Fruit fly (Drosophila melanogaster) whole organism, embryonic: ENCODE measurements around the gene dj-1beta.
A peak's percentile ranks its signal among the peaks of the same experiment; 100 is the strongest.

ENCODE experiments used
- Aef1 ChIP-seq: fragments of 200-800 bp; sonication (Bioruptor generic); IDR thresholded peaks from 3 replicates; pipeline ENCODE4 v1.3.6; 2022; ENCODE audit warnings: missing biosample characterization, missing genetic modification characterization
- Atf3 ChIP-seq: fragments of 200-800 bp; sonication (Bioruptor generic); optimal IDR thresholded peaks from 3 replicates; lab custom pipeline; 2016; ENCODE audit warnings: missing biosample characterization, missing genetic modification characterization
- B-H1 ChIP-seq: fragments of 200-800 bp; sonication (Bioruptor generic); IDR thresholded peaks from 3 replicates; pipeline ENCODE4 v1.3.6; 2022; ENCODE audit warnings: missing biosample characterization, missing genetic modification characterization
- B-H2 ChIP-seq: fragments of 200-800 bp; sonication (Bioruptor generic); optimal IDR thresholded peaks from 2 replicates; lab custom pipeline; 2018; ENCODE audit warnings: missing biosample characterization, mild to moderate bottlenecking, missing genetic modification characterization
- BEAF-32 ChIP-seq: fragments of 200-800 bp; sonication (Bioruptor generic); optimal IDR thresholded peaks from 3 replicates; lab custom pipeline; 2017; ENCODE audit warnings: missing biosample characterization, missing genetic modification characterization, mild to moderate bottlenecking, moderate library complexity, missing genetic modification reagents
- Bdp1 ChIP-seq: fragments of 200-800 bp; sonication (Bioruptor generic); optimal IDR thresholded peaks from 3 replicates; lab custom pipeline; 2016; ENCODE audit warnings: missing biosample characterization, missing genetic modification characterization
- Bteb2 ChIP-seq: fragments of 200-800 bp; sonication (Bioruptor generic); optimal IDR thresholded peaks from 2 replicates; lab custom pipeline; 2016; ENCODE audit warnings: missing biosample characterization, missing genetic modification characterization
- CG15011 ChIP-seq: fragments of 200-800 bp; sonication (Bioruptor generic); optimal IDR thresholded peaks from 3 replicates; lab custom pipeline; 2018; ENCODE audit warnings: missing biosample characterization, mild to moderate bottlenecking, missing genetic modification characterization
- CG15601 ChIP-seq: fragments of 200-800 bp; sonication (Bioruptor generic); optimal IDR thresholded peaks from 3 replicates; lab custom pipeline; 2019; ENCODE audit warnings: missing biosample characterization, mild to moderate bottlenecking, missing genetic modification characterization, moderate library complexity
- CG17186 ChIP-seq: fragments of 200-800 bp; sonication (Bioruptor generic); optimal IDR thresholded peaks from 3 replicates; lab custom pipeline; 2017; ENCODE audit warnings: missing biosample characterization, missing genetic modification reagents, missing genetic modification characterization
- CG2889 ChIP-seq: fragments of 200-800 bp; sonication (Bioruptor generic); IDR thresholded peaks from 3 replicates; pipeline ENCODE4 v1.3.6; 2022; ENCODE audit warnings: missing biosample characterization, missing genetic modification characterization
- CG31388 ChIP-seq: fragments of 200-800 bp; sonication (Bioruptor generic); optimal IDR thresholded peaks from 2 replicates; lab custom pipeline; 2016; ENCODE audit warnings: missing biosample characterization, missing genetic modification characterization
- CG33213 ChIP-seq: fragments of 200-800 bp; sonication (Bioruptor generic); optimal IDR thresholded peaks from 3 replicates; lab custom pipeline; 2016; ENCODE audit warnings: missing biosample characterization, missing genetic modification characterization
- CG3726 ChIP-seq: fragments of 200-800 bp; sonication (Bioruptor generic); IDR thresholded peaks from 3 replicates; pipeline ENCODE4, ENCODE4 v1.3.6; 2022; ENCODE audit warnings: missing biosample characterization, missing genetic modification characterization
- CG4404 ChIP-seq: fragments of 200-800 bp; sonication (Bioruptor generic); IDR thresholded peaks from 2 replicates; pipeline ENCODE4 v1.3.6; 2022; ENCODE audit warnings: missing biosample characterization, missing genetic modification characterization
- CG4707 ChIP-seq: fragments of 200-800 bp; sonication (Bioruptor generic); optimal IDR thresholded peaks from 2 replicates; lab custom pipeline; 2018; ENCODE audit warnings: missing biosample characterization, mild to moderate bottlenecking, missing genetic modification characterization, moderate library complexity
- CG6254 ChIP-seq: fragments of 200-800 bp; sonication (Bioruptor generic); optimal IDR thresholded peaks from 3 replicates; lab custom pipeline; 2017; ENCODE audit warnings: mild to moderate bottlenecking, missing biosample characterization, missing genetic modification reagents, missing genetic modification characterization
- CG6765 ChIP-seq: fragments of 200-800 bp; sonication (Bioruptor generic); optimal IDR thresholded peaks from 3 replicates; lab custom pipeline; 2017; ENCODE audit warnings: missing biosample characterization, mild to moderate bottlenecking, missing genetic modification characterization
- CG6791 ChIP-seq: fragments of 200-800 bp; sonication (Bioruptor generic); IDR thresholded peaks from 3 replicates; pipeline ENCODE4 v1.3.6; 2022; ENCODE audit warnings: missing biosample characterization, missing genetic modification characterization; ENCODE audit not compliant: partially characterized antibody
- CG6854 ChIP-seq: fragments of 200-800 bp; sonication (Bioruptor generic); optimal IDR thresholded peaks from 3 replicates; lab custom pipeline; 2017; ENCODE audit warnings: missing biosample characterization, mild to moderate bottlenecking, missing genetic modification characterization
- Dek ChIP-seq: fragments of 200-800 bp; sonication (Bioruptor generic); optimal IDR thresholded peaks from 3 replicates; lab custom pipeline; 2019; ENCODE audit warnings: missing biosample characterization, mild to moderate bottlenecking, missing genetic modification characterization, moderate library complexity
- Dref ChIP-seq: fragments of 200-800 bp; sonication (Bioruptor generic); IDR thresholded peaks from 2 replicates; pipeline ENCODE4 v1.3.6; 2022; ENCODE audit warnings: missing biosample characterization, missing genetic modification characterization
- Fer1 ChIP-seq: fragments of 200-800 bp; sonication (Bioruptor generic); optimal IDR thresholded peaks from 2 replicates; lab custom pipeline; 2017; ENCODE audit warnings: missing biosample characterization, mild to moderate bottlenecking, missing genetic modification characterization
- HLHmδ ChIP-seq: fragments of 200-800 bp; sonication (Bioruptor generic); optimal IDR thresholded peaks from 2 replicates; lab custom pipeline; 2018; ENCODE audit warnings: missing biosample characterization, mild to moderate bottlenecking, missing genetic modification characterization, moderate library complexity
- Hmx ChIP-seq: fragments of 200-800 bp; sonication (Bioruptor generic); optimal IDR thresholded peaks from 2 replicates; lab custom pipeline; 2016; ENCODE audit warnings: missing biosample characterization, missing genetic modification characterization
- Hsf ChIP-seq: fragments of 200-800 bp; sonication (Bioruptor generic); optimal IDR thresholded peaks from 3 replicates; lab custom pipeline; 2016; ENCODE audit warnings: missing biosample characterization, missing genetic modification characterization
- Kr ChIP-seq: fragments of 200-800 bp; sonication (Bioruptor generic); optimal IDR thresholded peaks from 2 replicates; lab custom pipeline; 2017; ENCODE audit warnings: missing biosample characterization, mild to moderate bottlenecking, missing genetic modification characterization
- Max ChIP-seq: fragments of 200-800 bp; sonication (Bioruptor generic); optimal IDR thresholded peaks from 2 replicates; lab custom pipeline; 2016; ENCODE audit warnings: missing biosample characterization, mild to moderate bottlenecking, missing genetic modification characterization
- Meics ChIP-seq: fragments of 200-800 bp; sonication (Bioruptor generic); optimal IDR thresholded peaks from 2 replicates; lab custom pipeline; 2017; ENCODE audit warnings: missing biosample characterization, mild to moderate bottlenecking, missing genetic modification characterization
- NC2β ChIP-seq: fragments of 200-800 bp; sonication (Bioruptor generic); optimal IDR thresholded peaks from 2 replicates; lab custom pipeline; 2016; ENCODE audit warnings: missing biosample characterization, missing genetic modification characterization
- Neu2 ChIP-seq: fragments of 200-800 bp; sonication (Bioruptor generic); optimal IDR thresholded peaks from 3 replicates; lab custom pipeline; 2016; ENCODE audit warnings: missing biosample characterization, missing genetic modification characterization, borderline replicate concordance
- Trl ChIP-seq, 3 experiments: fragments of >200 bp in 2 of 3; fragments of 200-800 bp in 1 of 3; sonication (Bioruptor generic) in 1 of 3; optimal IDR thresholded peaks; 2 replicates in 1 of 3; 3 replicates in 2 of 3; lab custom pipeline; 2016 to 2017; ENCODE audit warnings: missing biosample characterization in 1 of 3, missing genetic modification characterization in 1 of 3
- YL-1 ChIP-seq: fragments of 200-800 bp; sonication (Bioruptor generic); optimal IDR thresholded peaks from 3 replicates; lab custom pipeline; 2017; ENCODE audit warnings: missing biosample characterization, mild to moderate bottlenecking, missing genetic modification characterization
- cg ChIP-seq: fragments of 200-800 bp; sonication (Bioruptor generic); optimal IDR thresholded peaks from 3 replicates; lab custom pipeline; 2019; ENCODE audit warnings: missing biosample characterization, mild to moderate bottlenecking, missing genetic modification characterization, moderate library complexity
- dm ChIP-seq: fragments of 200-800 bp; sonication (Bioruptor generic); optimal IDR thresholded peaks from 3 replicates; lab custom pipeline; 2016; ENCODE audit warnings: missing biosample characterization, missing genetic modification characterization
- emc ChIP-seq: fragments of 200-800 bp; sonication (Bioruptor generic); optimal IDR thresholded peaks from 2 replicates; lab custom pipeline; 2016; ENCODE audit warnings: missing biosample characterization, missing genetic modification characterization
- exex ChIP-seq: fragments of 200-800 bp; sonication (Bioruptor generic); optimal IDR thresholded peaks from 4 replicates; lab custom pipeline; 2018; ENCODE audit warnings: missing biosample characterization, mild to moderate bottlenecking, missing genetic modification characterization, moderate library complexity
- ftz-f1 ChIP-seq: fragments of 200-800 bp; sonication (Bioruptor generic); optimal IDR thresholded peaks from 2 replicates; lab custom pipeline; 2016; ENCODE audit warnings: missing biosample characterization, missing genetic modification characterization
- ind ChIP-seq: fragments of 200-800 bp; sonication (Bioruptor generic); optimal IDR thresholded peaks from 3 replicates; lab custom pipeline; 2016; ENCODE audit warnings: missing biosample characterization, missing genetic modification characterization
- insv ChIP-seq, 2 experiments: fragments of 200-800 bp; sonication (Bioruptor generic); optimal IDR thresholded peaks; 3 replicates each; lab custom pipeline; 2016 to 2018; ENCODE audit warnings: missing biosample characterization in 2 of 2, missing genetic modification characterization in 2 of 2
- jigr1 ChIP-seq: fragments of 200-800 bp; sonication (Bioruptor generic); IDR thresholded peaks from 3 replicates; pipeline ENCODE4 v1.3.6; 2022; ENCODE audit warnings: missing biosample characterization, missing genetic modification characterization
- lilli ChIP-seq: fragments of 200-800 bp; sonication (Bioruptor generic); optimal IDR thresholded peaks from 3 replicates; lab custom pipeline; 2016; ENCODE audit warnings: missing biosample characterization, missing genetic modification characterization
- nerfin-2 ChIP-seq: fragments of 200-800 bp; sonication (Bioruptor generic); IDR thresholded peaks from 2 replicates; pipeline ENCODE4 v1.3.6; 2022; ENCODE audit warnings: missing biosample characterization, missing genetic modification characterization; ENCODE audit not compliant: partially characterized antibody
- nmo ChIP-seq: fragments of 200-800 bp; sonication (Bioruptor generic); optimal IDR thresholded peaks from 2 replicates; lab custom pipeline; 2018; ENCODE audit warnings: missing biosample characterization, mild to moderate bottlenecking, missing genetic modification characterization, moderate library complexity
- pros ChIP-seq: fragments of 200-800 bp; sonication (Bioruptor generic); optimal IDR thresholded peaks from 3 replicates; lab custom pipeline; 2019; ENCODE audit warnings: missing biosample characterization, mild to moderate bottlenecking, missing genetic modification characterization, moderate library complexity
- pzg ChIP-seq: fragments of 200-800 bp; sonication (Bioruptor generic); optimal IDR thresholded peaks from 3 replicates; lab custom pipeline; 2018; ENCODE audit warnings: missing biosample characterization, mild to moderate bottlenecking, missing genetic modification characterization, moderate library complexity
- ro ChIP-seq: fragments of 200-800 bp; sonication (Bioruptor generic); IDR thresholded peaks from 2 replicates; pipeline ENCODE4 v1.3.6; 2022; ENCODE audit warnings: missing biosample characterization, missing genetic modification characterization
- sob ChIP-seq: fragments of 200-800 bp; sonication (Bioruptor generic); IDR thresholded peaks from 2 replicates; pipeline ENCODE4 v1.3.6; 2022; ENCODE audit warnings: missing biosample characterization, missing genetic modification characterization
- toy ChIP-seq: fragments of 200-800 bp; sonication (Bioruptor generic); IDR thresholded peaks from 2 replicates; pipeline ENCODE4 v1.3.6; 2022; ENCODE audit warnings: missing biosample characterization, missing genetic modification characterization
- trh ChIP-seq: fragments of 200-800 bp; sonication (Bioruptor generic); optimal IDR thresholded peaks from 2 replicates; lab custom pipeline; 2016; ENCODE audit warnings: missing biosample characterization, missing genetic modification characterization
- usp ChIP-seq: fragments of >200 bp; optimal IDR thresholded peaks from 2 replicates; lab custom pipeline; 2017; ENCODE audit warnings: missing biosample characterization, missing genetic modification characterization
- zf30C ChIP-seq: fragments of 200-800 bp; sonication (Bioruptor generic); optimal IDR thresholded peaks from 3 replicates; lab custom pipeline; 2018; ENCODE audit warnings: missing biosample characterization, mild to moderate bottlenecking, missing genetic modification characterization

dj-1beta gene

DNA sequence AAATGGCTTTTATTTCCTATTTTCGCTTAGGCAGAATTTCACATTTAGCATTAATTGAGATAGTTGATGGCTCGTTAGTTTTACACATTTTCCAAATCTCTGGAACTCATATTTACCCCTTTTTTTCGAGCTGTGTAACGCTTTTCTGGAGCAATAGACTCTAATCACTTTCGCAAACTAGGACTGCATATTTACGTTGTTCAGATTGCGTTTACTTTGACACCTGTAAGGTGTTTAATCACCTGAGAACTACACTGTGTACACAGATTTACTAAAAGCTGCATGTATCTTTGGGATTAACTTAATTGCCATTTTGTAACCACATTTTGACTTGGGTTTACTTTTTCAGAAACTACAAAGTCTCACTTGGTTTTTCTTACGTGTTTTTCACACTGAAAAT, 4.1 kb upstream of the dj-1beta start (continued):
- TF ChIP-seq zf30C (GFP tag; lab: Kevin White, UChicago) (no peak), Fer1 (GFP tag; lab: Kevin White, UChicago) (peak; percentile 14), CG17186 (no peak), exex (no peak), BEAF-32 (GFP tag; lab: Kevin White, UChicago) (no peak), B-H1 (GFP tag; lab: Robert Waterston, UW) (no peak; the same call in 2 of the 3 replicates), Bteb2 (GFP tag; lab: Kevin White, UChicago) (peak; percentile 4), usp (GFP tag; lab: Kevin White, UChicago) (no peak), Meics (peak; percentile 35), ro (GFP tag; lab: Robert Waterston, UW) (no peak), cg (GFP tag; lab: Kevin White, UChicago) (no peak), Dek (tag; lab: Kevin White, UChicago) (no peak), CG15601 (tag; lab: Kevin White, UChicago) (peak; percentile 0), CG33213 (no peak), Kr (GFP tag; lab: Kevin White, UChicago) (no peak), nmo (no peak), Hsf (GFP tag; lab: Kevin White, UChicago) (no peak), lilli (GFP tag; lab: Kevin White, UChicago) (no peak), jigr1 (GFP tag; lab: Robert Waterston, UW) (no peak), YL-1 (no peak), Max (no peak), CG6765 (GFP tag; lab: Kevin White, UChicago) (peak; percentile 41), dm (no peak), NC2β (GFP tag; lab: Kevin White, UChicago) (peak; percentile 17), CG4707 (GFP tag; lab: Kevin White, UChicago) (no peak), Bdp1 (no peak), trh (GFP tag; lab: Kevin White, UChicago) (no peak), B-H2 (GFP tag; lab: Kevin White, UChicago) (no peak), CG15011 (GFP tag; lab: Kevin White, UChicago) (no peak), Hmx (GFP tag; lab: Kevin White, UChicago) (no peak), insv (GFP tag; optimal IDR thresholded peaks at IDR 0.05; lab: Kevin White, UChicago) (no peak), Trl (optimal IDR thresholded peaks at IDR 0.05; lab: Kevin White, UChicago) (no peak), Trl (GFP tag; optimal IDR thresholded peaks at IDR 0.05; lab: Kevin White, UChicago) (no peak), CG2889 (no peak), pros (GFP tag; lab: Kevin White, UChicago) (no peak), sob (GFP tag; lab: Robert Waterston, UW) (peak; percentile 71), emc (GFP tag; lab: Kevin White, UChicago) (no peak), ind (no peak), CG3726 (no peak), HLHmδ (no peak), Atf3 (no peak), toy (GFP tag; lab: Robert Waterston, UW) (no peak), CG6254 (GFP tag; lab: Kevin White, UChicago) (no peak), Aef1 (GFP tag; lab: Robert Waterston, UW) (no peak), CG31388 (GFP tag; lab: Kevin White, UChicago) (no peak), Neu2 (no peak), CG6854 (no peak), ftz-f1 (GFP tag; lab: Kevin White, UChicago) (no peak), CG6791 (no peak), Dref (no peak), CG4404 (GFP tag; lab: Robert Waterston, UW) (no peak), pzg (GFP tag; lab: Kevin White, UChicago) (no peak), nerfin-2 (GFP tag; lab: Robert Waterston, UW) (no peak)
